Fruit fly (Drosophila melanogaster): ENCODE data around the gene Mst27D.

The Mst27D gene

dm6 chr2L:7032517-7032951 is 28.1 kb downstream of the Mst27D start, which contains the start of the genes Rab30 and Caper (continued):
- TF ChIP-seq odd (GFP tag; optimal IDR thresholded peaks at IDR 0.05): no peak
- peak; percentile 77 for TF ChIP-seq grau (tag; optimal IDR thresholded peaks at IDR 0.05)
- no peak for TF ChIP-seq CG9817 (tag; optimal IDR thresholded peaks at IDR 0.05)
- no peak for TF ChIP-seq Hr39 (optimal IDR thresholded peaks at IDR 0.05)
- peak; percentile 63 for TF ChIP-seq Xbp1 (GFP tag; optimal IDR thresholded peaks at IDR 0.05)
- no peak for TF ChIP-seq Sox100B (GFP tag; optimal IDR thresholded peaks at IDR 0.05)
- peak; percentile 62 for TF ChIP-seq ssp (GFP tag; IDR thresholded peaks at IDR 0.05)
- peak; percentile 98 for TF ChIP-seq CG16813 (GFP tag; IDR thresholded peaks at IDR 0.05; ENCODE audit: partially characterized antibody)
- no peak for TF ChIP-seq ewg (GFP tag; optimal IDR thresholded peaks at IDR 0.05)
- peak; percentile 61 for TF ChIP-seq CG2712 (tag; optimal IDR thresholded peaks at IDR 0.05)
- peak; percentile 43 for TF ChIP-seq CG7786 (GFP tag; optimal IDR thresholded peaks at IDR 0.05)
- TF ChIP-seq Fer2 (tag; optimal IDR thresholded peaks at IDR 0.05): no peak
- peak; percentile 53 for TF ChIP-seq CG13424 (tag; optimal IDR thresholded peaks at IDR 0.05)
- TF ChIP-seq sna (GFP tag; IDR thresholded peaks at IDR 0.05; ENCODE audit: partially characterized antibody): peak; percentile 95
- no peak for TF ChIP-seq CG3726 (GFP tag; IDR thresholded peaks at IDR 0.05)
- TF ChIP-seq bowl (GFP tag; IDR thresholded peaks at IDR 0.05): no peak
- peak; percentile 68 for TF ChIP-seq Nf-YC (tag; optimal IDR thresholded peaks at IDR 0.05)
- TF ChIP-seq CG11456 (GFP tag; IDR thresholded peaks at IDR 0.05): no peak; the same call in 2 of the 3 replicates
- peak; percentile 76 for TF ChIP-seq trem (tag; optimal IDR thresholded peaks at IDR 0.05)
- no peak for TF ChIP-seq CG3065 (GFP tag; optimal IDR thresholded peaks at IDR 0.05)
- TF ChIP-seq Dfd (GFP tag; optimal IDR thresholded peaks at IDR 0.05): no peak
- TF ChIP-seq jing (GFP tag; optimal IDR thresholded peaks at IDR 0.05): no peak
- no peak for TF ChIP-seq ap (GFP tag; IDR thresholded peaks at IDR 0.05)
- TF ChIP-seq Ptx1 (GFP tag; IDR thresholded peaks at IDR 0.05): no peak; the same call in 1 of the 2 replicates
- no peak for TF ChIP-seq CG12219 (GFP tag; optimal IDR thresholded peaks at IDR 0.05)
- TF ChIP-seq jumu (GFP tag; optimal IDR thresholded peaks at IDR 0.05): peak; percentile 67
- no peak for TF ChIP-seq kni (GFP tag; optimal IDR thresholded peaks at IDR 0.05)
- peak; percentile 98 for TF ChIP-seq CG42726 (GFP tag; IDR thresholded peaks at IDR 0.05; ENCODE audit: partially characterized antibody)
- peak; percentile 96 for TF ChIP-seq Dll (GFP tag; IDR thresholded peaks at IDR 0.05; ENCODE audit: partially characterized antibody)
- TF ChIP-seq tio (GFP tag; optimal IDR thresholded peaks at IDR 0.05): no peak
- no peak for TF ChIP-seq CG4282 (GFP tag; optimal IDR thresholded peaks at IDR 0.05)
- peak; percentile 98 for TF ChIP-seq unc-4 (GFP tag; IDR thresholded peaks at IDR 0.05; ENCODE audit: partially characterized antibody)
- TF ChIP-seq Hmr (GFP tag; optimal IDR thresholded peaks at IDR 0.05): no peak
- peak; percentile 74 for TF ChIP-seq CG3847 (GFP tag; IDR thresholded peaks at IDR 0.05)
- TF ChIP-seq CG34376 (GFP tag; optimal IDR thresholded peaks at IDR 0.05): peak; percentile 22
- peak; percentile 74 for TF ChIP-seq Abd-B (GFP tag; optimal IDR thresholded peaks at IDR 0.05)
- no peak for TF ChIP-seq usp (GFP tag; optimal IDR thresholded peaks at IDR 0.05)
- TF ChIP-seq CG4820 (GFP tag; optimal IDR thresholded peaks at IDR 0.05): no peak
- TF ChIP-seq Dp (GFP tag; optimal IDR thresholded peaks at IDR 0.05): peak; percentile 47
- peak; percentile 99 for TF ChIP-seq Dref (GFP tag; IDR thresholded peaks at IDR 0.05)
- TF ChIP-seq mam (GFP tag; optimal IDR thresholded peaks at IDR 0.05): peak; percentile 83
- peak; percentile 60 for TF ChIP-seq pnt (GFP tag; optimal IDR thresholded peaks at IDR 0.05)
- no peak for TF ChIP-seq CG11723 (GFP tag; optimal IDR thresholded peaks at IDR 0.05)
- TF ChIP-seq aop (GFP tag; IDR thresholded peaks at IDR 0.05): no peak
- no peak for TF ChIP-seq Doc2 (GFP tag; IDR thresholded peaks at IDR 0.05)
- peak; percentile 80 for TF ChIP-seq gro (GFP tag; optimal IDR thresholded peaks at IDR 0.05)
- TF ChIP-seq bbx (GFP tag; IDR thresholded peaks at IDR 0.05; ENCODE audit: partially characterized antibody): peak; percentile 99
- peak; percentile 55 for TF ChIP-seq CG7928 (GFP tag; optimal IDR thresholded peaks at IDR 0.05)
- no peak for TF ChIP-seq seq (GFP tag; IDR thresholded peaks at IDR 0.05)
- no peak for TF ChIP-seq CG14667 (GFP tag; IDR thresholded peaks at IDR 0.05)
- TF ChIP-seq vnd (GFP tag; IDR thresholded peaks at IDR 0.05; ENCODE audit: partially characterized antibody): peak; percentile 98

Data from whole organism, embryonic.